Worm (Caenorhabditis elegans): ENCODE results near the gene fbxa-164.
"Not testable (repeated sequence)": the region's sequence is repeated elsewhere in the genome, so short reads cannot be mapped to it uniquely, and the experiment has no call there.

- not testable (repeated sequence) for TF ChIP-seq eor-1, egl-27, mdl-1, nhr-12, R02D3.7, nhr-77 (tag; optimal IDR thresholded peaks at IDR 0.05)
These were observed 45.9 kb upstream of the fbxa-164 start for ce11 chrII:1659729-1660128.

All from whole organism, L3 larva.